Worm (Caenorhabditis elegans) whole organism, L4 larva: Measurements from ENCODE around the gene yars-2.

ENCODE experiments used
- ZK337.2 ChIP-seq: fragments of 200-800 bp; sonication (Bioruptor generic); IDR thresholded peaks from 2 replicates; pipeline ENCODE4 v1.3.6; 2022; ENCODE audit warnings: missing genetic modification reagents, missing genetic modification characterization, missing compliant biosample characterization
- dpl-1 ChIP-seq: fragments of 150-350 bp; optimal IDR thresholded peaks from 2 replicates; lab custom pipeline; 2014; ENCODE audit warnings: missing biosample characterization, missing genetic modification reagents, missing genetic modification characterization
- hlh-30 ChIP-seq: sonication (generic microtip); optimal IDR thresholded peaks from 2 replicates; lab custom pipeline; 2017; ENCODE audit warnings: antibody characterized with exemption, mild to moderate bottlenecking, missing genetic modification characterization, missing compliant biosample characterization; ENCODE audit not compliant: insufficient read depth
- mep-1 ChIP-seq: fragments of 150-350 bp; sonication (generic microtip); optimal IDR thresholded peaks from 3 replicates; lab custom pipeline; 2014; ENCODE audit warnings: missing biosample characterization, missing genetic modification characterization
- nhr-10 ChIP-seq: fragments of 150-350 bp; optimal IDR thresholded peaks from 2 replicates; lab custom pipeline; 2014; ENCODE audit warnings: missing biosample characterization, missing genetic modification characterization
- nhr-25 ChIP-seq: sonication (generic microtip); optimal IDR thresholded peaks from 2 replicates; lab custom pipeline; 2017; ENCODE audit warnings: missing genetic modification characterization, mild to moderate bottlenecking, missing compliant biosample characterization, antibody characterized with exemption, moderate library complexity, borderline replicate concordance; ENCODE audit not compliant: insufficient read depth
- unc-62 ChIP-seq, 3 experiments: fragments of 150-350 bp in 1 of 3; sonication (generic microtip); optimal IDR thresholded peaks in 2 of 3; peaks in 1 of 3; 1 replicate in 1 of 3; 2 replicates in 2 of 3; lab custom pipeline; 2014 to 2017; ENCODE audit warnings: missing biosample characterization in 3 of 3, missing genetic modification characterization in 3 of 3, missing genetic modification reagents in 3 of 3, missing genotype in 1 of 3

ce11 chrIV:4705922-4706321 lies 6.5 kb downstream of the yars-2 start:
- TF ChIP-seq ZK337.2 (GFP tag; lab: Robert Waterston, UW) (no peak), nhr-25 (tag; lab: Kevin White, UChicago) (no peak), nhr-10 (tag; lab: Kevin White, UChicago) (no peak), unc-62 (GFP tag; optimal IDR thresholded peaks at IDR 0.05 in 1 of 2; lab: Kevin White, UChicago) (no peak), unc-62 (tag; optimal IDR thresholded peaks at IDR 0.05; lab: Kevin White, UChicago) (no peak), dpl-1 (GFP tag; lab: Kevin White, UChicago) (no peak), mep-1 (tag; lab: Kevin White, UChicago) (no peak), hlh-30 (tag; lab: Kevin White, UChicago) (no peak)
